Fruit fly (Drosophila melanogaster): Measurements from ENCODE around the gene Ref2.
A peak's percentile ranks its signal among the peaks of the same experiment; 100 is the strongest.

The Ref2 gene

dm6 chr2L:12608790-12609189 is 37.4 kb downstream of the Ref2 start:
- TF ChIP-seq ewg (GFP tag; optimal IDR thresholded peaks at IDR 0.05) (peak; percentile 10), Hmx (GFP tag; optimal IDR thresholded peaks at IDR 0.05) (no peak), sqz (GFP tag; optimal IDR thresholded peaks at IDR 0.05) (peak; percentile 74), Nf-YB (GFP tag; optimal IDR thresholded peaks at IDR 0.05) (peak; percentile 62), shn (GFP tag; optimal IDR thresholded peaks at IDR 0.05) (no peak), Nf-YC (tag; optimal IDR thresholded peaks at IDR 0.05) (peak; percentile 45)

DNA sequence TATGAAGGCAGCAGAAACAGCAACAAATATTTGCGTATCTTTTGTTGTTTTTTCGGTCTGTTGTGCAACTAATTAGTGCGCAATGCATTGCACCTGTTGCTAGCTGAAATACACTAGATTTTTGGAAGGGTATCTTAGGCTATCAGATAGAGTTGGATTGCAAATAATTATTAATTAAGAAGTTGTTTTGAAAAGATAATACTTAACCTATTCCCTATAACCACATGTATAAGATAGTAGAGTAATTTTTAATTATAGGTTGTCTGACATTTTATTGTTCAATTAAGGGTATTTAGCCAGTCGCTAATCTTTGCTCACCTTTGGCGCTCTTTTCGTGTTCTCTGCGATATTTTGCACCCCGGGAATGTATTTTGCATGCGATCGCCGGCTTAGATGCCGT is 41.4 kb downstream of the Ref2 start:
- TF ChIP-seq CG3407 (GFP tag; optimal IDR thresholded peaks at IDR 0.05) (no peak), CG3847 (GFP tag; IDR thresholded peaks at IDR 0.05) (no peak), Drgx (GFP tag; IDR thresholded peaks at IDR 0.05) (peak; percentile 50; the same call in 1 of the 2 replicates), D19A (tag; optimal IDR thresholded peaks at IDR 0.05) (peak; percentile 8)

- TF ChIP-seq insv (GFP tag; optimal IDR thresholded peaks at IDR 0.05) (peak; percentile 84 to 97), CG4360 (GFP tag; IDR thresholded peaks at IDR 0.05) (no peak), CG10979 (tag; optimal IDR thresholded peaks at IDR 0.05) (peak; percentile 53), pzg (GFP tag; optimal IDR thresholded peaks at IDR 0.05) (no peak), CG14965 (GFP tag; optimal IDR thresholded peaks at IDR 0.05; ENCODE audit: borderline replicate concordance) (peak; percentile 89), CkIIα-i1 (GFP tag; IDR thresholded peaks at IDR 0.05) (no peak), sens (GFP tag) (peak; percentile 65), GATAe (GFP tag; conservative IDR thresholded peaks at IDR 0.05) (no peak), Sry-β (GFP tag; optimal IDR thresholded peaks at IDR 0.05) (no peak), CTCF (GFP tag; optimal IDR thresholded peaks at IDR 0.05) (peak; percentile 72)
These were observed 42.8 kb downstream of the Ref2 start for dm6 chr2L:12603379-12603778.

DNA sequence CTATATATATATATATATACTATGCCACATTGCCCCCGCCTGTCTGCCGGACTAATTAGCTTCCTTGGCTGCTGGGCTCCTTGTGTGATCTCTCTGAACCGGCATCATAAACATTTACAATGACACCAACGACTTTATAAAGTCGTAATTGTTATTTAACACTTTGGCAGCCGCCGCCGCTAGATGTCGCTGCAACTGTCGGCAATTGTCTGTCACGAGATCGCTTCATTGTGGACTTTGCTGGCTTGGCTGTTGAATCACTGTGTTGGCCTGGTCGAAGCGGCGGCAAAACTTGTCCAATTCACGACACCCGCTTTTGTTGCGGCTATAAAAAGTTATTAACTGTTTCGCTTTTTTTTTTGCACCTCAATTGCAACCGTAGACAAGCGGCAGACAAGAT is 43.3 kb downstream of the Ref2 start:
- TF ChIP-seq ind (GFP tag; optimal IDR thresholded peaks at IDR 0.05) (no peak), prd (optimal IDR thresholded peaks at IDR 0.05) (no peak), prd (GFP tag; IDR thresholded peaks at IDR 0.05) (0 out of 3 replicates have a peak, but pooled peaks have one; percentile 5), CTCF (GFP tag; optimal IDR thresholded peaks at IDR 0.05) (peak; percentile 81), CG4854 (GFP tag; optimal IDR thresholded peaks at IDR 0.05) (no peak), trem (tag; optimal IDR thresholded peaks at IDR 0.05) (no peak), Trl (optimal IDR thresholded peaks at IDR 0.05) (no peak), Trl (GFP tag; optimal IDR thresholded peaks at IDR 0.05) (no peak)

DNA sequence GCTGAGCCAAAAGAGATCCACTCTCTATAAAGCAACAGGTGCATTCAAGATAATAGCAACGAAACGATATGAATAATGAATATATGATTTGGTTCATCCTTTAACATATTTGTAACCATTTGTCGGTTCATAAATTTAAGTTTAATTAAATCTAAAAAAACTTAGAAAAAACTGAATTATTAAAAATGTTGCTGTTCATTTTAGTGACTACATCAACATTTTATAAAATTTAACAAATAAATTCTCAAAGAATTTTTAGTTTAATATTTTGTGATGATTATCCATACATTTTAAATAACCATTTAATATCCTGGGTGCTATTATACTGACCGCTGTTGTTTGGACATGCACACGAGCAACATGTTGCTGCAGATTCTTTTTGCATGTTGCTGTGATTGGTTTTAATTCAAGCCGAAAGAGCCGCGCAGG is 43.9 kb downstream of the Ref2 start:
- peak; percentile 40 for TF ChIP-seq nom (GFP tag; optimal IDR thresholded peaks at IDR 0.05)
- TF ChIP-seq CG1602 (GFP tag; optimal IDR thresholded peaks at IDR 0.05) = no peak
- no peak for TF ChIP-seq Xbp1 (GFP tag; optimal IDR thresholded peaks at IDR 0.05)
- no peak for TF ChIP-seq CG7556 (GFP tag; optimal IDR thresholded peaks at IDR 0.05)
- no peak for TF ChIP-seq CG18011 (GFP tag; optimal IDR thresholded peaks at IDR 0.05)
- no peak for TF ChIP-seq Dp (GFP tag; optimal IDR thresholded peaks at IDR 0.05)
- TF ChIP-seq bsh (GFP tag; optimal IDR thresholded peaks at IDR 0.05) = peak in 1 of 2 experiments; percentile 50
- no peak for TF ChIP-seq dmrt99B (tag; optimal IDR thresholded peaks at IDR 0.05)
- TF ChIP-seq Xrp1 (GFP tag; IDR thresholded peaks at IDR 0.05) = no peak
- no peak for TF ChIP-seq tna (GFP tag; IDR thresholded peaks at IDR 0.05; ENCODE audit: partially characterized antibody)
- TF ChIP-seq gem (tag; optimal IDR thresholded peaks at IDR 0.05) = peak; percentile 16
- TF ChIP-seq dmrt11E (tag; optimal IDR thresholded peaks at IDR 0.05) = peak; percentile 20
- TF ChIP-seq Pdp1 (GFP tag; optimal IDR thresholded peaks at IDR 0.05) = no peak
- no peak for TF ChIP-seq eve (GFP tag; optimal IDR thresholded peaks at IDR 0.05)
- peak; percentile 47 for TF ChIP-seq CG11504 (tag; optimal IDR thresholded peaks at IDR 0.05)
- no peak for TF ChIP-seq kni (GFP tag; optimal IDR thresholded peaks at IDR 0.05)
- TF ChIP-seq fd64A (GFP tag; optimal IDR thresholded peaks at IDR 0.05) = no peak
- TF ChIP-seq ems (GFP tag; optimal IDR thresholded peaks at IDR 0.05) = no peak
- no peak for TF ChIP-seq CG6765 (GFP tag; optimal IDR thresholded peaks at IDR 0.05)
- TF ChIP-seq Dad (GFP tag; optimal IDR thresholded peaks at IDR 0.05) = no peak

Data from whole organism, embryonic.